Worm (Caenorhabditis elegans) whole organism, mixed stage, embryonic: ENCODE results near the gene srt-23.

Experiments used
- lin-13 ChIP-seq: fragments of 150-350 bp; optimal IDR thresholded peaks from 2 replicates; lab custom pipeline; 2014; ENCODE audit warnings: missing biosample characterization, missing genetic modification characterization
- nhr-237 ChIP-seq: fragments of 150-350 bp; optimal IDR thresholded peaks from 2 replicates; lab custom pipeline; 2014; ENCODE audit warnings: missing biosample characterization, missing genetic modification characterization
- pha-4 ChIP-seq: fragments of 150-350 bp; optimal IDR thresholded peaks from 2 replicates; lab custom pipeline; 2018; ENCODE audit warnings: missing biosample characterization, missing genetic modification reagents, missing genetic modification characterization
- unc-39 ChIP-seq: fragments of 150-350 bp; optimal IDR thresholded peaks from 2 replicates; lab custom pipeline; 2014; ENCODE audit warnings: missing biosample characterization, missing genetic modification characterization
- ztf-11 ChIP-seq: fragments of 150-350 bp; optimal IDR thresholded peaks from 2 replicates; lab custom pipeline; 2014; ENCODE audit warnings: missing biosample characterization, missing genetic modification characterization

DNA sequence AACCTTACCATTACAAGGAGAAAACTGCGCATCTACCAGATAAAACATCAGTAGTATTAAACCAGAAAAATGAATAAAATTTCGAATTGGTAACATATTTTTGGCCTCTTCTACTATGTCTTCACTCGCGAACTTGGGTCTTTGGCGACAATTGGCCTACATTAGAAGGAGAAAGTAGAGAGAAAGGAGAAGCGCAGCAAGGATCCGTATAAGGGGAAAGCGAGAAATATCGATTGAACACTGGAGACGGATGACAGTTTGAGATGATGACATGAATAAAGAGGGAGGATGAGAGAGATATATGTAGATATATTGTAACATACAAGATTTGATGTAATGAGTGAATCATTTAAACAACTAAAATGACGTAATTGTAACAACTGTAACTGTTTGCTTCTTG is 11.8 kb downstream of the srt-23 start, which contains the start of gene F56B3.2:
- TF ChIP-seq lin-13 (no peak), unc-39 (tag; lab: Kevin White, UChicago) (no peak), nhr-237 (no peak), pha-4 (no peak), ztf-11 (tag; lab: Kevin White, UChicago) (no peak)
